Worm (Caenorhabditis elegans) whole organism, early embryonic: ENCODE measurements around the gene Y54G2A.16.

ENCODE experiments used
- B0310.2 ChIP-seq: sonication (generic microtip); optimal IDR thresholded peaks from 2 replicates; lab custom pipeline; 2016; ENCODE audit warnings: mild to moderate bottlenecking, missing genetic modification characterization, missing compliant biosample characterization
- F13C5.2 ChIP-seq: sonication (generic microtip); optimal IDR thresholded peaks from 2 replicates; lab custom pipeline; 2017; ENCODE audit warnings: mild to moderate bottlenecking, missing genetic modification characterization, inconsistent platforms, missing compliant biosample characterization
- aly-1 ChIP-seq: sonication (generic microtip); optimal IDR thresholded peaks from 2 replicates; lab custom pipeline; 2016; ENCODE audit warnings: missing genetic modification characterization, missing compliant biosample characterization
- ama-1 ChIP-seq: fragments of 150-350 bp; optimal IDR thresholded peaks from 2 replicates; lab custom pipeline; 2014
- ceh-13 ChIP-seq: fragments of 200-800 bp; sonication (Bioruptor generic); optimal IDR thresholded peaks from 2 replicates; lab custom pipeline; 2018; ENCODE audit warnings: mild to moderate bottlenecking, missing genetic modification characterization, missing compliant biosample characterization
- ceh-36 ChIP-seq: sonication (generic microtip); optimal IDR thresholded peaks from 2 replicates; lab custom pipeline; 2016; ENCODE audit warnings: missing genetic modification characterization, inconsistent platforms, missing compliant biosample characterization
- ets-7 ChIP-seq: sonication (generic microtip); optimal IDR thresholded peaks from 2 replicates; lab custom pipeline; 2016; ENCODE audit warnings: missing genotype, missing genetic modification characterization, missing compliant biosample characterization
- flt-1 ChIP-seq: fragments of 200-800 bp; sonication (Bioruptor generic); IDR thresholded peaks from 2 replicates; pipeline ENCODE4 v1.3.6; 2022; ENCODE audit warnings: missing genetic modification characterization, missing compliant biosample characterization
- hmbx-1 ChIP-seq: sonication (generic microtip); optimal IDR thresholded peaks from 2 replicates; lab custom pipeline; 2016; ENCODE audit warnings: mild to moderate bottlenecking, missing genetic modification characterization, missing compliant biosample characterization
- hmg-4 ChIP-seq: fragments of 200-800 bp; sonication (Bioruptor generic); optimal IDR thresholded peaks from 2 replicates; lab custom pipeline; 2018; ENCODE audit warnings: mild to moderate bottlenecking, missing genetic modification characterization, missing compliant biosample characterization
- hnd-1 ChIP-seq: sonication (generic microtip); optimal IDR thresholded peaks from 2 replicates; lab custom pipeline; 2016; ENCODE audit warnings: missing genetic modification characterization, missing compliant biosample characterization
- pes-1 ChIP-seq: fragments of 200-800 bp; sonication (Bioruptor generic); IDR thresholded peaks from 2 replicates; pipeline ENCODE4 v1.3.6; 2022; ENCODE audit warnings: missing genetic modification reagents, missing genetic modification characterization, missing compliant biosample characterization
- scrt-1 ChIP-seq: fragments of 200-800 bp; sonication (Bioruptor generic); IDR thresholded peaks from 2 replicates; pipeline ENCODE4 v1.3.6; 2022; ENCODE audit warnings: missing genetic modification characterization, missing compliant biosample characterization
- sea-1 ChIP-seq: fragments of 200-800 bp; sonication (Bioruptor generic); conservative IDR thresholded peaks from 2 replicates; pipeline ENCODE4 v1.3.6; 2022; ENCODE audit warnings: missing genetic modification characterization, missing compliant biosample characterization
- tbx-11 ChIP-seq: fragments of 200-800 bp; sonication (Bioruptor generic); IDR thresholded peaks from 2 replicates; pipeline ENCODE4 v1.3.6; 2022; ENCODE audit warnings: missing genetic modification characterization, missing compliant biosample characterization
- tbx-37 ChIP-seq: fragments of 200-800 bp; sonication (Bioruptor generic); conservative IDR thresholded peaks from 2 replicates; pipeline ENCODE4 v1.3.6; 2022; ENCODE audit warnings: missing genetic modification reagents, missing genetic modification characterization, missing compliant biosample characterization
- tra-4 ChIP-seq: sonication (generic microtip); optimal IDR thresholded peaks from 2 replicates; lab custom pipeline; 2017; ENCODE audit warnings: missing genetic modification characterization, missing compliant biosample characterization

The Y54G2A.16 gene

ce11 chrIV:2853164-2853563 lies 11.5 kb downstream of the Y54G2A.16 start, which contains the start of gene Y54G2A.49:
Gene Y54G2A.49 (minus strand): TSS chrIV:2853264.
- TF ChIP-seq hnd-1: no peak
- TF ChIP-seq tbx-37 (GFP tag; lab: Robert Waterston, UW): no peak
- no peak for TF ChIP-seq sea-1 (GFP tag; lab: Robert Waterston, UW)
- TF ChIP-seq aly-1: no peak
- TF ChIP-seq tra-4 (tag; lab: Kevin White, UChicago): no peak
- no peak for TF ChIP-seq F13C5.2 (tag; lab: Kevin White, UChicago)
- no peak for TF ChIP-seq scrt-1 (GFP tag; lab: Robert Waterston, UW)
- TF ChIP-seq tbx-11: no peak
- TF ChIP-seq hmbx-1 (tag; lab: Kevin White, UChicago): no peak
- TF ChIP-seq ama-1 (lab: Kevin White, UChicago): no peak
- TF ChIP-seq ceh-36 (tag; lab: Kevin White, UChicago): no peak
- no peak for TF ChIP-seq hmg-4
- no peak for TF ChIP-seq ceh-13 (GFP tag; lab: Kevin White, UChicago)
- TF ChIP-seq pes-1 (GFP tag; lab: Robert Waterston, UW): no peak
- TF ChIP-seq B0310.2 (tag; lab: Kevin White, UChicago): no peak
- TF ChIP-seq ets-7 (tag; lab: Kevin White, UChicago): no peak

- no peak for TF ChIP-seq ceh-36 (tag; lab: Kevin White, UChicago)
- no peak for TF ChIP-seq ceh-13 (GFP tag; lab: Kevin White, UChicago)
- TF ChIP-seq B0310.2 (tag; lab: Kevin White, UChicago): no peak
- TF ChIP-seq scrt-1 (GFP tag; lab: Robert Waterston, UW): no peak
- no peak for TF ChIP-seq ets-7 (tag; lab: Kevin White, UChicago)
- no peak for TF ChIP-seq hmbx-1 (tag; lab: Kevin White, UChicago)
- TF ChIP-seq pes-1 (GFP tag; lab: Robert Waterston, UW): no peak
- no peak for TF ChIP-seq tra-4 (tag; lab: Kevin White, UChicago)
- TF ChIP-seq F13C5.2 (tag; lab: Kevin White, UChicago): no peak
- TF ChIP-seq ama-1 (lab: Kevin White, UChicago): no peak
- no peak for TF ChIP-seq flt-1 (GFP tag; lab: Robert Waterston, UW)
- no peak for TF ChIP-seq sea-1 (GFP tag; lab: Robert Waterston, UW)
- TF ChIP-seq tbx-37 (GFP tag; lab: Robert Waterston, UW): no peak
- TF ChIP-seq hmg-4: no peak
- TF ChIP-seq hnd-1: no peak
- TF ChIP-seq aly-1: no peak
- TF ChIP-seq tbx-11: no peak
These were observed 13.0 kb downstream of the Y54G2A.16 start for ce11 chrIV:2851625-2852024.

ce11 chrIV:2850586-2850985 lies 14.1 kb downstream of the Y54G2A.16 start, which contains the start of gene clec-85:
Gene clec-85 (plus strand): TSS chrIV:2850886.
- TF ChIP-seq ceh-36 (tag; lab: Kevin White, UChicago): no peak
- no peak for TF ChIP-seq hmg-4
- TF ChIP-seq pes-1 (GFP tag; lab: Robert Waterston, UW): no peak
- TF ChIP-seq aly-1: no peak
- TF ChIP-seq ceh-13 (GFP tag; lab: Kevin White, UChicago): no peak
- no peak for TF ChIP-seq tra-4 (tag; lab: Kevin White, UChicago)
- TF ChIP-seq scrt-1 (GFP tag; lab: Robert Waterston, UW): no peak
- TF ChIP-seq ama-1 (lab: Kevin White, UChicago): no peak
- no peak for TF ChIP-seq F13C5.2 (tag; lab: Kevin White, UChicago)
- no peak for TF ChIP-seq ets-7 (tag; lab: Kevin White, UChicago)
- no peak for TF ChIP-seq flt-1 (GFP tag; lab: Robert Waterston, UW)
- no peak for TF ChIP-seq B0310.2 (tag; lab: Kevin White, UChicago)
- no peak for TF ChIP-seq sea-1 (GFP tag; lab: Robert Waterston, UW)
- no peak for TF ChIP-seq hnd-1
- TF ChIP-seq tbx-37 (GFP tag; lab: Robert Waterston, UW): no peak
- no peak for TF ChIP-seq tbx-11

- no peak for TF ChIP-seq flt-1 (GFP tag; lab: Robert Waterston, UW)
- no peak for TF ChIP-seq tbx-11
- TF ChIP-seq ets-7 (tag; lab: Kevin White, UChicago): no peak
- no peak for TF ChIP-seq hnd-1
These were observed 15.4 kb downstream of the Y54G2A.16 start for ce11 chrIV:2849269-2849668.

ce11 chrIV:2846264-2846663 lies 18.4 kb downstream of the Y54G2A.16 start, which contains the start of gene Y54G2A.40:
Gene Y54G2A.40 (plus strand): TSS chrIV:2846476.
- no peak for TF ChIP-seq ceh-36 (tag; lab: Kevin White, UChicago)

- TF ChIP-seq F13C5.2 (tag; lab: Kevin White, UChicago) (no peak), pes-1 (GFP tag; lab: Robert Waterston, UW) (no peak), tbx-11 (no peak), ceh-36 (tag; lab: Kevin White, UChicago) (no peak), hnd-1 (no peak), ama-1 (lab: Kevin White, UChicago) (no peak), B0310.2 (tag; lab: Kevin White, UChicago) (no peak), sea-1 (GFP tag; lab: Robert Waterston, UW) (no peak), scrt-1 (GFP tag; lab: Robert Waterston, UW) (no peak)
These were observed 20.8 kb downstream of the Y54G2A.16 start, which contains the start of gene Y54G2A.15 for ce11 chrIV:2843882-2844281. Gene Y54G2A.15 (minus strand): TSS chrIV:2843982.

ce11 chrIV:2842162-2842561 lies 22.5 kb downstream of the Y54G2A.16 start, which contains the start of gene clec-84:
Gene clec-84 (plus strand): TSS chrIV:2842462.
- TF ChIP-seq flt-1 (GFP tag; lab: Robert Waterston, UW) (no peak), tbx-37 (GFP tag; lab: Robert Waterston, UW) (no peak), tbx-11 (no peak), hmbx-1 (tag; lab: Kevin White, UChicago) (no peak), pes-1 (GFP tag; lab: Robert Waterston, UW) (no peak), tra-4 (tag; lab: Kevin White, UChicago) (no peak), ets-7 (tag; lab: Kevin White, UChicago) (no peak), aly-1 (no peak), ceh-13 (GFP tag; lab: Kevin White, UChicago) (no peak), F13C5.2 (tag; lab: Kevin White, UChicago) (no peak), hmg-4 (no peak), sea-1 (GFP tag; lab: Robert Waterston, UW) (no peak), B0310.2 (tag; lab: Kevin White, UChicago) (no peak), ama-1 (lab: Kevin White, UChicago) (no peak), ceh-36 (tag; lab: Kevin White, UChicago) (no peak)
